Worm (Caenorhabditis elegans) whole organism, L2 larva: ENCODE data around the gene srw-124.

Experiments
- F13H6.1 ChIP-seq: sonication (generic microtip); optimal IDR thresholded peaks from 2 replicates; lab custom pipeline; 2016; ENCODE audit warnings: missing genetic modification characterization, missing compliant biosample characterization
- alr-1 ChIP-seq: fragments of 150-350 bp; optimal IDR thresholded peaks from 2 replicates; lab custom pipeline; 2014; ENCODE audit warnings: missing biosample characterization, missing genetic modification characterization
- ama-1 ChIP-seq: fragments of 150-350 bp; optimal IDR thresholded peaks from 2 replicates; lab custom pipeline; 2018; ENCODE audit warnings: inconsistent platforms
- lin-39 ChIP-seq: fragments of 150-350 bp; optimal IDR thresholded peaks from 2 replicates; lab custom pipeline; 2014; ENCODE audit warnings: missing biosample characterization, missing genetic modification reagents, missing genetic modification characterization
- nhr-21 ChIP-seq: fragments of 150-350 bp; optimal IDR thresholded peaks from 2 replicates; lab custom pipeline; 2014; ENCODE audit warnings: missing biosample characterization, missing genetic modification characterization
- peb-1 ChIP-seq: fragments of 150-350 bp; optimal IDR thresholded peaks from 2 replicates; lab custom pipeline; 2014; ENCODE audit warnings: missing biosample characterization, missing genetic modification characterization
- skn-1 ChIP-seq: sonication (generic microtip); optimal IDR thresholded peaks from 2 replicates; lab custom pipeline; 2017; ENCODE audit warnings: missing biosample characterization, missing genetic modification characterization
- ztf-11 ChIP-seq: sonication (generic microtip); optimal IDR thresholded peaks from 2 replicates; lab custom pipeline; 2017; ENCODE audit warnings: missing biosample characterization, missing genetic modification characterization
- ztf-4 ChIP-seq: fragments of 150-350 bp; optimal IDR thresholded peaks from 2 replicates; lab custom pipeline; 2014; ENCODE audit warnings: missing biosample characterization, missing genetic modification characterization

DNA sequence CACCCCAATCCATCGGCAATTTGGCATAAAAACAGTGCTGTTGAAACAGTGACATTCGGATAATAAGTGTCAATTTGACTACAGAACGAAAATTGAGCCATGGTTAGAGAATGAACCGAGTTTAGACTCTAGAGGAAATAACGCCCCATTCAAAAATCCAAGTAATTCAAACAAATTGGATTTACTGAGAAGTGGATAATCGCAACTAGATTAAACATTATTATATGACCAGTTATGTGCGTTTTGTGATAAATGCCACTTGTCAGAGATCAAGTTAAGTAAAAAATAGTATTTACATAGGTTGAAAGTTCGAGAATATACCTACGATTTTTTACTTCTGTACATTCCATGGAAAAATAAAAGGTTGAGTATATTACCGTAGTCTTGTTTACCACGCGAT lies 8.9 kb downstream of the srw-124 start, which contains the start of gene srw-139:
- TF ChIP-seq ama-1 (lab: Kevin White, UChicago) (no peak), peb-1 (no peak), ztf-4 (tag; lab: Kevin White, UChicago) (no peak), ztf-11 (tag; lab: Kevin White, UChicago) (no peak), nhr-21 (tag; lab: Kevin White, UChicago) (no peak), skn-1 (tag; lab: Kevin White, UChicago) (no peak), lin-39 (no peak), F13H6.1 (tag; lab: Kevin White, UChicago) (no peak), alr-1 (tag; lab: Kevin White, UChicago) (no peak)
